Fruit fly (Drosophila melanogaster) whole organism: ENCODE measurements around the gene CG15406.

Source experiments
- Dll ChIP-seq: fragments of >200 bp; optimal IDR thresholded peaks from 2 replicates; lab custom pipeline; 2017
- usp ChIP-seq: fragments of >200 bp; optimal IDR thresholded peaks from 2 replicates; lab custom pipeline; 2017; ENCODE audit warnings: missing biosample characterization, missing genetic modification characterization, mixed read lengths

dm6 chr2L:3330628-3331027 is 21.6 kb downstream of the CG15406 start, which contains the start of gene CG3285:
- TF ChIP-seq usp (GFP tag; lab: Kevin White, UChicago) (no peak), Dll (lab: Kevin White, UChicago) (no peak)
